Worm (Caenorhabditis elegans) whole organism, mixed stage, embryonic: ENCODE measurements around the gene wdr-5.3.
A peak's percentile ranks its signal among the peaks of the same experiment; 100 is the strongest.

Experiments
- bed-3 ChIP-seq: fragments of 200-800 bp; sonication (Bioruptor generic); optimal IDR thresholded peaks from 3 replicates; lab custom pipeline; 2018; ENCODE audit warnings: mild to moderate bottlenecking, missing genetic modification characterization, moderate library complexity, missing compliant biosample characterization
- blmp-1 ChIP-seq: fragments of 150-350 bp; optimal IDR thresholded peaks from 2 replicates; lab custom pipeline; 2014; ENCODE audit warnings: missing biosample characterization, missing genetic modification characterization
- ceh-39 ChIP-seq: fragments of 150-350 bp; optimal IDR thresholded peaks from 2 replicates; lab custom pipeline; 2014; ENCODE audit warnings: missing biosample characterization, missing genetic modification characterization
- ceh-43 ChIP-seq: fragments of 200-800 bp; sonication (Bioruptor generic); optimal IDR thresholded peaks from 2 replicates; lab custom pipeline; 2018; ENCODE audit warnings: mild to moderate bottlenecking, missing genetic modification characterization, moderate library complexity, missing compliant biosample characterization
- ceh-83 ChIP-seq: fragments of 200-800 bp; sonication (Bioruptor generic); optimal IDR thresholded peaks from 2 replicates; lab custom pipeline; 2018; ENCODE audit warnings: mild to moderate bottlenecking, missing genetic modification characterization, missing compliant biosample characterization
- ces-1 ChIP-seq: fragments of 150-350 bp; optimal IDR thresholded peaks from 2 replicates; lab custom pipeline; 2014; ENCODE audit warnings: missing biosample characterization, missing genetic modification reagents, missing genetic modification characterization
- cnd-1 ChIP-seq: fragments of 200-800 bp; sonication (Bioruptor generic); optimal IDR thresholded peaks from 2 replicates; lab custom pipeline; 2018; ENCODE audit warnings: mild to moderate bottlenecking, missing genetic modification characterization, missing compliant biosample characterization
- elt-1 ChIP-seq: sonication (generic microtip); optimal IDR thresholded peaks from 2 replicates; lab custom pipeline; 2017; ENCODE audit warnings: missing genetic modification characterization, mild to moderate bottlenecking, missing compliant biosample characterization, antibody characterized with exemption, moderate library complexity, borderline replicate concordance; ENCODE audit not compliant: insufficient read depth
- elt-3 ChIP-seq: fragments of 150-350 bp; optimal IDR thresholded peaks from 2 replicates; lab custom pipeline; 2014; ENCODE audit warnings: missing biosample characterization, missing genetic modification characterization
- flh-1 ChIP-seq: fragments of 200-800 bp; sonication (Bioruptor generic); optimal IDR thresholded peaks from 2 replicates; lab custom pipeline; 2018; ENCODE audit warnings: mild to moderate bottlenecking, missing genetic modification characterization, moderate library complexity, missing compliant biosample characterization
- ham-2 ChIP-seq: fragments of 200-800 bp; sonication (Bioruptor generic); optimal IDR thresholded peaks from 2 replicates; lab custom pipeline; 2018; ENCODE audit warnings: mild to moderate bottlenecking, missing genetic modification characterization, missing compliant biosample characterization
- hlh-1 ChIP-seq: fragments of 150-350 bp; optimal IDR thresholded peaks from 2 replicates; lab custom pipeline; 2014; ENCODE audit warnings: missing biosample characterization, missing genetic modification reagents, missing genetic modification characterization
- lin-13 ChIP-seq: fragments of 150-350 bp; optimal IDR thresholded peaks from 2 replicates; lab custom pipeline; 2014; ENCODE audit warnings: missing biosample characterization, missing genetic modification characterization
- lin-32 ChIP-seq: fragments of 200-800 bp; sonication (Bioruptor generic); optimal IDR thresholded peaks from 2 replicates; lab custom pipeline; 2018; ENCODE audit warnings: mild to moderate bottlenecking, missing genetic modification characterization, missing compliant biosample characterization
- lsy-2 ChIP-seq: fragments of 150-350 bp; optimal IDR thresholded peaks from 2 replicates; lab custom pipeline; 2014; ENCODE audit warnings: missing biosample characterization, missing genetic modification characterization
- mab-5 ChIP-seq: fragments of 150-350 bp; optimal IDR thresholded peaks from 2 replicates; lab custom pipeline; 2014; ENCODE audit warnings: missing biosample characterization, missing genetic modification characterization
- mep-1 ChIP-seq: fragments of 150-350 bp; optimal IDR thresholded peaks from 2 replicates; lab custom pipeline; 2017; ENCODE audit warnings: missing biosample characterization, missing genetic modification reagents, missing genetic modification characterization, inconsistent platforms
- mls-2 ChIP-seq: sonication (generic microtip); optimal IDR thresholded peaks from 2 replicates; lab custom pipeline; 2016; ENCODE audit warnings: mild to moderate bottlenecking, missing genetic modification characterization, moderate library complexity, missing compliant biosample characterization
- nhr-12 ChIP-seq: fragments of 150-350 bp; optimal IDR thresholded peaks from 2 replicates; lab custom pipeline; 2014; ENCODE audit warnings: missing biosample characterization, missing genetic modification characterization
- nhr-2 ChIP-seq: fragments of 150-350 bp; optimal IDR thresholded peaks from 2 replicates; lab custom pipeline; 2014; ENCODE audit warnings: missing biosample characterization, missing genetic modification characterization
- nhr-28 ChIP-seq: fragments of 150-350 bp; optimal IDR thresholded peaks from 2 replicates; lab custom pipeline; 2014; ENCODE audit warnings: missing biosample characterization, missing genetic modification characterization
- nhr-76 ChIP-seq: sonication (generic microtip); optimal IDR thresholded peaks from 2 replicates; lab custom pipeline; 2017; ENCODE audit warnings: missing biosample characterization, missing genetic modification characterization
- pha-4 ChIP-seq: fragments of 150-350 bp; optimal IDR thresholded peaks from 2 replicates; lab custom pipeline; 2018; ENCODE audit warnings: missing biosample characterization, missing genetic modification reagents, missing genetic modification characterization
- sem-2 ChIP-seq: fragments of 200-800 bp; sonication (Bioruptor generic); optimal IDR thresholded peaks from 2 replicates; lab custom pipeline; 2018; ENCODE audit warnings: mild to moderate bottlenecking, missing genetic modification characterization, missing compliant biosample characterization
- snpc-4 ChIP-seq: fragments of 150-350 bp; optimal IDR thresholded peaks from 2 replicates; lab custom pipeline; 2014; ENCODE audit warnings: missing biosample characterization, missing genetic modification characterization
- sptf-1 ChIP-seq: sonication (generic microtip); optimal IDR thresholded peaks from 2 replicates; lab custom pipeline; 2017; ENCODE audit warnings: mild to moderate bottlenecking, missing genetic modification characterization, moderate library complexity, missing compliant biosample characterization
- tbx-8 ChIP-seq: fragments of 200-800 bp; sonication (Bioruptor generic); optimal IDR thresholded peaks from 2 replicates; lab custom pipeline; 2018; ENCODE audit warnings: mild to moderate bottlenecking, missing genetic modification characterization, moderate library complexity, missing compliant biosample characterization
- unc-120 ChIP-seq: sonication (generic microtip); optimal IDR thresholded peaks from 2 replicates; lab custom pipeline; 2017; ENCODE audit warnings: missing genetic modification characterization, missing compliant biosample characterization; ENCODE audit not compliant: poor library complexity, severe bottlenecking
- unc-39 ChIP-seq: fragments of 150-350 bp; optimal IDR thresholded peaks from 2 replicates; lab custom pipeline; 2014; ENCODE audit warnings: missing biosample characterization, missing genetic modification characterization
- unc-62 ChIP-seq: fragments of 150-350 bp; optimal IDR thresholded peaks from 2 replicates; lab custom pipeline; 2014; ENCODE audit warnings: missing biosample characterization, missing genetic modification reagents, missing genetic modification characterization
- zip-8 ChIP-seq: fragments of 150-350 bp; optimal IDR thresholded peaks from 2 replicates; lab custom pipeline; 2014; ENCODE audit warnings: missing biosample characterization, missing genetic modification characterization
- ztf-11 ChIP-seq: fragments of 150-350 bp; optimal IDR thresholded peaks from 2 replicates; lab custom pipeline; 2014; ENCODE audit warnings: missing biosample characterization, missing genetic modification characterization

Gene wdr-5.3

DNA sequence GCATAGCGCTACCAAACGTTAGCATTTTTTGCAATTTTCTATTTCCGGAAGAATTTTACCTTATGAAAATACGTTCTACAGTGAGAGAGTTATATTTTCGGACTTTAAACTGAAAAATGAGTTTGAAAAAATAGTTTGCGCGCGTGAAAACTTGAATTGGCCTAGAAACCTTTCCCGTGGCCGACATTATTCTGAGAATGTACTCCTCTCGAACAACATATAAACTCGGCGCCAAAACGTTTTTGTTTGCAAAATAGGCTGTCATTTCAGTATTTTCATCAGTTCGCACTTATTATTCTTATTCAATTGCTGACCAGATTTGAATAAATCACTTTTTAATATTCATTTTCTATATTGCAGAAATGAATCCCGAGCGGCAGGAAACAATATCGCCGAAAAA, at the start of gene wdr-5.3, which contains the start of gene mre-11:
Gene wdr-5.3 (plus strand): TSS at position 361 of the 400 bp plus-strand sequence.
Gene mre-11 (minus strand): TSS at position 113 of the 400 bp plus-strand sequence.
- TF ChIP-seq nhr-2 (tag; lab: Kevin White, UChicago) (no peak), lin-13 (tag; lab: Kevin White, UChicago) (peak; percentile 23)

DNA sequence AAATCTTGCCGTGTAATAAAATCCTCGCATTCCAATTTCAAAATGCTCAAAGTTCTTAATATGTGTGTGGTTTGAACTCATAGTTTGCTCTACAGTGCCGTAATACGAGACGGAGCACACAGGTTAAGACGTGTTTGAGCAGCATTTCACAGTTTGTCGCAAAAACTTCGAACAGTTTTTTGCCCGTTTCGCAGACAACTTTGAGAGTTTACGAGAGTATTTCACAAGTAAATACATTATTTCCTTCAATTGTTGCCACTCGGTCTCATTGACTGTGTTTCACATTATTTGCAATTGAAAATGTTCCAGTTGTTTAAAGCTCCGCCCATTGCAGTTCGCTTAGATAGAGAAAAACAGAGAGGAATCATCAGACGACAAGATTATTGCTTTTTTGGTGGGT, 49.3 kb upstream of the wdr-5.3 start, which contains the start of gene F29F11.20:
Gene F29F11.20 (plus strand): TSS at position 301 of the 400 bp plus-strand sequence.
- TF ChIP-seq mab-5 = no peak
- no peak for TF ChIP-seq ces-1 (GFP tag; lab: Kevin White, UChicago)
- TF ChIP-seq snpc-4 (tag; lab: Kevin White, UChicago) = no peak
- TF ChIP-seq nhr-76 (tag; lab: Kevin White, UChicago) = no peak
- no peak for TF ChIP-seq unc-62
- TF ChIP-seq mls-2 (tag; lab: Kevin White, UChicago) = no peak
- no peak for TF ChIP-seq cnd-1 (tag; lab: Kevin White, UChicago)
- TF ChIP-seq, all 35 proteins: peak for 0

DNA sequence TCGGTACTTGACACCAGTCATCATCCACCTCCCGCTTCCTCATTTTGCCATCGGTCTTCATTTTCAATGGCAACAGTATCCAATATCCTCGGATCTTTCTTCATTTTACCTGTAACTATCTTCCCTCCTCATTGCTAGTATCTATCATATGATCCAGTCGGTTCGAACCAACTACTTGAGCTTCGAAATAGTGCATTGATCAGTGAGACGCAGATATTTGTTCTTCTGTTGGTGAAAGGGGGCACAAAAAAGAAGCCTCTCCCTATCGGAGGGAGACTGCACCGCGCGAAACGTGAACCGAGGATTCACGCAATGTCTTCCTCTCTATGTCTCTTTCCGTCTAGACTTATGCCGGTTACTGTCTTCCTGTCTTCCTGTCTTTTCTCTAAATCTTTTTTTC, 45.6 kb upstream of the wdr-5.3 start:
- no peak for TF ChIP-seq mep-1 (tag; lab: Kevin White, UChicago)
- TF ChIP-seq nhr-76 (tag; lab: Kevin White, UChicago) = no peak
- TF ChIP-seq mab-5 = no peak
- TF ChIP-seq blmp-1 (tag; lab: Kevin White, UChicago) = no peak
- no peak for TF ChIP-seq elt-3 (tag; lab: Kevin White, UChicago)
- no peak for TF ChIP-seq ceh-43 (GFP tag; lab: Kevin White, UChicago)
- TF ChIP-seq sem-2 (GFP tag; lab: Kevin White, UChicago) = no peak
- no peak for TF ChIP-seq unc-120 (tag; lab: Kevin White, UChicago)
- no peak for TF ChIP-seq nhr-12 (tag; lab: Kevin White, UChicago)
- TF ChIP-seq bed-3 (GFP tag; lab: Kevin White, UChicago) = no peak
- no peak for TF ChIP-seq elt-1 (tag; lab: Kevin White, UChicago)
- TF ChIP-seq nhr-28 (tag; lab: Kevin White, UChicago) = no peak
- TF ChIP-seq lsy-2 (tag; lab: Kevin White, UChicago) = no peak
- TF ChIP-seq flh-1 (GFP tag; lab: Kevin White, UChicago) = no peak
- TF ChIP-seq zip-8 (tag; lab: Kevin White, UChicago) = no peak
- TF ChIP-seq hlh-1 (tag; lab: Kevin White, UChicago) = no peak
- TF ChIP-seq unc-62 = no peak

DNA sequence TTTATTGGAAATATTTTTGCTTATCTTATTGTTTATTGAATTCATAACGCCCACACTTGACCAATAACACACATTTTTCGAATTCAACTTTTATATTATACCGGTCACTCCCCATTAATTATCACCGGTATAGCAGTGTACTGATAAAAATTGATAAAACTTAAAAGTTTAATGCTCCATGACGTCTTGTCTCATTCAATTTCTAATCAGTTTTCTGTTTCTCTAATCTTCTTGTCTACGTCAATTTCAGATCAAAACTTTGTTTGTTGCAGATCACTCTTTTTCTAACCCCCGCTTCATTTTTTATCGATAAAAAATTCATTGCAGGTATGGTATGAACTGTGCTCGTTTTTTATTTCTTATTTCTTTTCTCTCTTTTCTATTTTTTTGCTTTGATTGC, 43.2 kb upstream of the wdr-5.3 start:
- TF ChIP-seq mep-1 (tag; lab: Kevin White, UChicago) (no peak), bed-3 (GFP tag; lab: Kevin White, UChicago) (no peak), elt-3 (tag; lab: Kevin White, UChicago) (no peak), ceh-83 (GFP tag; lab: Kevin White, UChicago) (no peak), mab-5 (no peak), sem-2 (GFP tag; lab: Kevin White, UChicago) (no peak), mls-2 (tag; lab: Kevin White, UChicago) (no peak), elt-1 (tag; lab: Kevin White, UChicago) (no peak), lin-32 (GFP tag; lab: Kevin White, UChicago) (no peak), blmp-1 (tag; lab: Kevin White, UChicago) (no peak)

DNA sequence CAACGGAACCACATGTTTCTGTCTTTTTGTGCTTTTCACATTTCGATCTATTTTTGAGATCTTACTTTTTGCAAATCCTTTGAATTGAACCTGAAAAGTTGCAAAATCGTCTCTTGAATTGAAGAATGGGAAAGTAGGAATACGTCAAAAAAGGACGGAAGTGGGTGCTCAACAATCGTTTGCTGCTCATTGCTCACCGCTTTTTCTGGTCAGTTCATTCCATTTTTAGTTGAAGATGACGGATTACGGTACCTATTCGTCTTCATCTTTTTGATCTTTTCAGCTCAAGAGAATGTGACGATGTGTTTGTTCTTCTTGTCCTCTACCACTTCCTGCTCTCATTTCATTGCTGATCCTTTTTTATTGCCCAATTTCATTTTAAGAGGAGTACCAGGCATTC, 41.7 kb upstream of the wdr-5.3 start, which contains the start of gene C05A2.4:
Gene C05A2.4 (plus strand): TSS at position 301 of the 400 bp plus-strand sequence.
- no peak for TF ChIP-seq ham-2 (GFP tag; lab: Kevin White, UChicago)
- no peak for TF ChIP-seq pha-4 (tag; lab: Kevin White, UChicago)
- no peak for TF ChIP-seq elt-3 (tag; lab: Kevin White, UChicago)
- TF ChIP-seq ztf-11 (tag; lab: Kevin White, UChicago) = no peak
- no peak for TF ChIP-seq ceh-39 (tag; lab: Kevin White, UChicago)
- no peak for TF ChIP-seq snpc-4 (tag; lab: Kevin White, UChicago)
- no peak for TF ChIP-seq ces-1 (GFP tag; lab: Kevin White, UChicago)
- no peak for TF ChIP-seq elt-1 (tag; lab: Kevin White, UChicago)
- TF ChIP-seq unc-39 (tag; lab: Kevin White, UChicago) = no peak
- TF ChIP-seq lin-13 (tag; lab: Kevin White, UChicago) = no peak
- TF ChIP-seq tbx-8 = no peak
- TF ChIP-seq ceh-43 (GFP tag; lab: Kevin White, UChicago) = no peak
- no peak for TF ChIP-seq nhr-28 (tag; lab: Kevin White, UChicago)
- TF ChIP-seq sptf-1 (tag; lab: Kevin White, UChicago) = no peak
